Fruit fly (Drosophila melanogaster) whole organism, wandering third instar larva: Measurements from ENCODE around the gene CG9395.

Experiments
- CG9705 ChIP-seq: fragments of 200-800 bp; sonication (Bioruptor generic); optimal IDR thresholded peaks from 2 replicates; lab custom pipeline; 2018; ENCODE audit warnings: missing biosample characterization, mild to moderate bottlenecking, missing genetic modification characterization
- CrebA ChIP-seq: fragments of 200-800 bp; sonication (Bioruptor generic); optimal IDR thresholded peaks from 2 replicates; lab custom pipeline; 2016; ENCODE audit warnings: missing biosample characterization, mild to moderate bottlenecking, missing genetic modification characterization, borderline replicate concordance
- Dfd ChIP-seq: fragments of >200 bp; optimal IDR thresholded peaks from 2 replicates; lab custom pipeline; 2017; ENCODE audit warnings: missing biosample characterization, missing genetic modification characterization
- Dif ChIP-seq: fragments of 200-275, 200-300 bp; sonication (Bioruptor generic); optimal IDR thresholded peaks from 2 replicates; lab custom pipeline; 2018; ENCODE audit warnings: missing biosample characterization, missing genetic modification characterization; ENCODE audit not compliant: partially characterized antibody
- HLH106 ChIP-seq: fragments of 200-800 bp; optimal IDR thresholded peaks from 3 replicates; lab custom pipeline; 2019; ENCODE audit warnings: missing biosample characterization, mild to moderate bottlenecking, missing genetic modification characterization, moderate library complexity
- Hr78 ChIP-seq: fragments of >200 bp; optimal IDR thresholded peaks from 2 replicates; lab custom pipeline; 2017; ENCODE audit warnings: missing biosample characterization, missing genetic modification characterization
- Hr83 ChIP-seq: fragments of 200-300 bp; sonication (Bioruptor generic); optimal IDR thresholded peaks from 2 replicates; lab custom pipeline; 2016; ENCODE audit warnings: missing biosample characterization, mild to moderate bottlenecking, missing genetic modification characterization, moderate library complexity; ENCODE audit not compliant: poor library complexity, severe bottlenecking
- Jra ChIP-seq: sonication (Bioruptor generic); optimal IDR thresholded peaks from 2 replicates; lab custom pipeline; 2016; ENCODE audit warnings: missing biosample characterization, missing genetic modification characterization
- Myc ChIP-seq: fragments of >200 bp; optimal IDR thresholded peaks from 2 replicates; lab custom pipeline; 2017
- N ChIP-seq: fragments of >200 bp; optimal IDR thresholded peaks from 2 replicates; lab custom pipeline; 2018; ENCODE audit warnings: missing biosample characterization, missing external identifiers, missing genetic modification characterization
- OdsH ChIP-seq: fragments of 200-800 bp; sonication (Bioruptor generic); optimal IDR thresholded peaks from 2 replicates; lab custom pipeline; 2016; ENCODE audit warnings: missing biosample characterization, mild to moderate bottlenecking, missing genetic modification characterization
- Vsx2 ChIP-seq: fragments of 200-300, 225-300 bp; sonication (Bioruptor generic); optimal IDR thresholded peaks from 2 replicates; lab custom pipeline; 2018; ENCODE audit warnings: missing biosample characterization, missing genetic modification characterization; ENCODE audit not compliant: partially characterized antibody
- br ChIP-seq: fragments of 200-800 bp; sonication (Bioruptor generic); optimal IDR thresholded peaks from 2 replicates; lab custom pipeline; 2016; ENCODE audit warnings: missing biosample characterization, missing genetic modification characterization
- brk ChIP-seq: fragments of 200-800 bp; sonication (Bioruptor generic); optimal IDR thresholded peaks from 2 replicates; lab custom pipeline; 2016; ENCODE audit warnings: missing biosample characterization, mild to moderate bottlenecking, missing genetic modification characterization
- dl ChIP-seq, 2 experiments: fragments of 175-275, 200-275 bp in 1 of 2; fragments of 200-275 bp in 1 of 2; sonication (Bioruptor generic); optimal IDR thresholded peaks; lab custom pipeline; 2018; ENCODE audit warnings: mild to moderate bottlenecking in 2 of 2, missing biosample characterization in 2 of 2, missing genetic modification characterization in 2 of 2, moderate library complexity in 2 of 2; ENCODE audit not compliant: partially characterized antibody in 2 of 2, insufficient read depth in 1 of 2
- dmrt93B ChIP-seq: fragments of 200-800 bp; sonication (Bioruptor generic); optimal IDR thresholded peaks from 2 replicates; lab custom pipeline; 2018; ENCODE audit warnings: missing biosample characterization, mild to moderate bottlenecking, missing genetic modification characterization
- ey ChIP-seq: fragments of 200-800 bp; sonication (Bioruptor generic); optimal IDR thresholded peaks from 2 replicates; lab custom pipeline; 2016; ENCODE audit warnings: missing biosample characterization, missing genetic modification characterization
- foxo ChIP-seq, 2 experiments: fragments of 200-800 bp; sonication (Bioruptor generic); optimal IDR thresholded peaks; 2 replicates in 1 of 2; 3 replicates in 1 of 2; lab custom pipeline; 2016 to 2017; ENCODE audit warnings: missing biosample characterization in 2 of 2, missing genetic modification characterization in 2 of 2
- fru ChIP-seq: fragments of 200-800 bp; sonication (Bioruptor generic); optimal IDR thresholded peaks from 3 replicates; lab custom pipeline; 2016; ENCODE audit warnings: missing biosample characterization, mild to moderate bottlenecking, missing genetic modification characterization
- h ChIP-seq: fragments of 200-800 bp; sonication (Bioruptor generic); optimal IDR thresholded peaks from 3 replicates; lab custom pipeline; 2016; ENCODE audit warnings: missing biosample characterization, mild to moderate bottlenecking, missing genetic modification characterization
- lola ChIP-seq: fragments of >200 bp; optimal IDR thresholded peaks from 2 replicates; lab custom pipeline; 2017; ENCODE audit warnings: missing biosample characterization, missing genetic modification characterization
- psq ChIP-seq: fragments of 200-800 bp; sonication (Bioruptor generic); optimal IDR thresholded peaks from 3 replicates; lab custom pipeline; 2017; ENCODE audit warnings: missing biosample characterization, mild to moderate bottlenecking, missing genetic modification characterization, moderate library complexity
- rgr ChIP-seq: fragments of 200-800 bp; sonication (Bioruptor generic); optimal IDR thresholded peaks from 3 replicates; lab custom pipeline; 2016; ENCODE audit warnings: missing biosample characterization, mild to moderate bottlenecking, missing genetic modification characterization
- sv ChIP-seq: fragments of 200-800 bp; sonication (Bioruptor generic); optimal IDR thresholded peaks from 3 replicates; lab custom pipeline; 2016; ENCODE audit warnings: missing biosample characterization, missing genetic modification characterization
- tai ChIP-seq: sonication (Bioruptor generic); optimal IDR thresholded peaks from 2 replicates; lab custom pipeline; 2016; ENCODE audit warnings: missing biosample characterization, missing genetic modification characterization
- usp ChIP-seq: fragments of >200 bp; optimal IDR thresholded peaks from 2 replicates; lab custom pipeline; 2017; ENCODE audit warnings: missing biosample characterization, missing genetic modification characterization
- woc ChIP-seq: sonication (Bioruptor generic); optimal IDR thresholded peaks from 2 replicates; lab custom pipeline; 2016; ENCODE audit warnings: missing biosample characterization, mild to moderate bottlenecking, missing genetic modification characterization

Gene CG9395

DNA sequence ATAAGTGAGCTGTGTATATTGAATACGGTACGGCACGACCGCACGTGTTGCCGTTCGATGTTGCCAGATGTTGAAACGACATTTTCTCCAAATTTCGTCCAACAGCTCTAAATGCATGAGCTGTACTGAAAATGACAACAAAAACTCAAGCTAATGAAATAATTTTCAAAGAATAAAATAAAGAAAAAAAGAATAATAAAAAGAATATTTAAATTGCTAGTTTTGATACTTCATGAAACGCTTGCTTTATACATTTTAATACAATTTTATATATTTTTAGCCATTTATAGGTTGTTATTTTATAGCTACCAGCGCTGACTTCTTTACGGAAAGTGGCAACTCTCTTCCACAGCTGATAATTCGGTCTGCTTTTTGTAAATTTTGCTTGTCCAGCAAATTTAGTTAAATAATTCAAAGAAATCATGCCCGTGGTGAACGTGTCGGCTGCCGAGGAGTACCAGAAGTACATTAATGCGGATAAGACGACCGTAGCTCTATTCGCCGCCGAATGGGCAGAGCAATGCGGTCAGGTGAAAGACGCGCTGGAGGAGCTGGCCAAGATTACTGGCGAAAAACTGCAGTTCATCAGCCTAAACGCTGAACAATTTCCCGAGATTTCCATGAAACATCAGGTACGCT is 11.4 kb upstream of the CG9395 start, which contains the start of the genes Nnp-1 and Grx3:
Nnp-1 (minus strand) TSS at position 81 of the 639 bp plus-strand sequence.
Grx3 (plus strand) TSS at position 339 of the 639 bp plus-strand sequence.
- TF ChIP-seq dmrt93B (peak; percentile 53), CrebA (no peak), Hr83 (GFP tag; lab: Kevin White, UChicago) (no peak), h (GFP tag; lab: Kevin White, UChicago) (peak; percentile 1), psq (GFP tag; lab: Kevin White, UChicago) (peak; percentile 48), sv (GFP tag; lab: Kevin White, UChicago) (peak; percentile 24), woc (GFP tag; lab: Kevin White, UChicago) (peak; percentile 46), foxo (GFP tag; optimal IDR thresholded peaks at IDR 0.05; lab: Kevin White, UChicago) (peak in 1 of 2 experiments; percentile 62), fru (GFP tag; lab: Kevin White, UChicago) (no peak), brk (GFP tag; lab: Kevin White, UChicago) (peak; percentile 35), Myc (lab: Kevin White, UChicago) (peak; percentile 90), OdsH (GFP tag; lab: Kevin White, UChicago) (peak; percentile 20), HLH106 (tag; lab: Kevin White, UChicago) (peak; percentile 82), ey (GFP tag; lab: Kevin White, UChicago) (peak; percentile 22), CG9705 (GFP tag; lab: Kevin White, UChicago) (peak; percentile 54), Jra (no peak)

DNA sequence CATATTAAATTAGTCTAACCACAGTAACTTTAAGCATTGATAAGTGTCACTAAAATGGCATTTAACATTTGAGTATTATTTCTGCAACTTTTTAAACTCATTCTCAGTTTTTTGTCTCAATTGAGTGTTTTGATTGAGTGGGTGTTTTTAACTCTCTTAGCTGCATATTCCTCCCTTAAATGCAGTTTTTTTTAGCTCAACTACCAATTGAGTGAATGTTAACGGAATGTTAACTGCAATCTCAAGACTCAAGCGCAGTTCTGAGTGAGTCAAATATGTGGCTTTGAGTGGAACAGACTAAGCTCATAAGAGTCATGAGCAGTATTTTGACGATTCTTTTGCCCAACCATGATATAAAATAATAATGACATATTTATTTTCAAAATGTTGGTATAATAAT is 8.1 kb upstream of the CG9395 start:
- TF ChIP-seq dmrt93B (no peak), fru (GFP tag; lab: Kevin White, UChicago) (no peak), OdsH (GFP tag; lab: Kevin White, UChicago) (no peak), lola (no peak), Dif (no peak), woc (GFP tag; lab: Kevin White, UChicago) (no peak), usp (GFP tag; lab: Kevin White, UChicago) (no peak)

DNA sequence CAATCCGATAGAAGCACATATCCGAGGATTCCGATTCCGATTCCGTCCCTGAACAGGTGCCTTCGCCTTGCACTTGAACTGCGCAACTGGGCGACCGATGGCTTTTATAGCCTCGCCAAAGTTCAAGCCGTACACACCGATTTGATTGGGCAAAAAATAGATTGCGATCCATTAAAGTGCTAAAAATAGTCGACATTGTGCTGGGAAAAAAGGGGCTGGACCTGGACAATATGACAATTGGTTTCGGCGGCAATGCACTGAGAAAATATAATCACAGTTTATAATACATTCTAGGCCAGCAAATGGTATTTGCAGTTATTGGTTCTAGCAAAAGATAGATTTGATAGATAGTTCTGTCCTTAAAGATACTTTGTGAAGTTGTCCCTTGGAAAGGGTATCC is 6.6 kb upstream of the CG9395 start, which contains the start of gene CG9377:
CG9377 (minus strand) TSS at position 101 of the 400 bp plus-strand sequence.
- TF ChIP-seq CG9705 (GFP tag; lab: Kevin White, UChicago) (no peak), tai (GFP tag; lab: Kevin White, UChicago) (no peak), dmrt93B (no peak), rgr (no peak), dl (GFP tag; optimal IDR thresholded peaks at IDR 0.05; lab: Kevin White, UChicago; ENCODE audit: insufficient read depth in 1 of 2, partially characterized antibody in 2 of 2) (no peak), psq (GFP tag; lab: Kevin White, UChicago) (no peak), CrebA (no peak), lola (no peak), N (GFP tag; lab: Kevin White, UChicago) (no peak), Vsx2 (GFP tag; lab: Kevin White, UChicago) (no peak), OdsH (GFP tag; lab: Kevin White, UChicago) (no peak), Dfd (no peak), sv (GFP tag; lab: Kevin White, UChicago) (no peak), usp (GFP tag; lab: Kevin White, UChicago) (no peak)

DNA sequence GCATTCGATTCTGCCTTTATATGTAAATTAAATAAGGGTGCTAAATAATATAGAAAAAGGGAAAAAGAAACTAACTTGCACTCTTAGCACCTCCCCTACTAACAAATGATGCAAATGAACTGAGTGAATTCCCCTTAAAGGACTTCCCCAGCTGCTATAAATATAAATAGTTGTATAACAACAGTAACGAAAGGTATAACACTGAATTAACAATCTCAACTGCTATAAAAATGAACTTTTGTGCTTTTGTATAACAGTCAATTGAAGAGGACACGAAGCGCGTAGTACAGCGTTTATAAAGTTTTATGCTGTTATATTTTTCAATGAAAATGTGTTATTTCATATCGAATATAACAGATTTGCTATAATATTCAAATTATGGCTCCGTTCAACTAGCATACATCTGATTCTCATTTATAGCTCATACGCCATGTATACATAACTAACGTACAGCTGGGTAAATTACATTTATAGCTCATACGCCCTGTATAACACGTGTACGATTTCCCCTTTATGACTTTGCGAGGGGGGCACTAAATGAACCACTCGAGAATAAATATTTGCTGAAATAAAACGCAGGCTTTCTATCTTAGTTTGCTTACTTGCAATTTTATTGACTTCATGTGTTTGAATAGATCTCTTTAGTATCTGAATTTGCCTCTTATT is 5.5 kb downstream of the CG9395 start:
- TF ChIP-seq Hr83 (GFP tag; lab: Kevin White, UChicago), result no peak
- peak; percentile 37 for TF ChIP-seq Myc (lab: Kevin White, UChicago)

DNA sequence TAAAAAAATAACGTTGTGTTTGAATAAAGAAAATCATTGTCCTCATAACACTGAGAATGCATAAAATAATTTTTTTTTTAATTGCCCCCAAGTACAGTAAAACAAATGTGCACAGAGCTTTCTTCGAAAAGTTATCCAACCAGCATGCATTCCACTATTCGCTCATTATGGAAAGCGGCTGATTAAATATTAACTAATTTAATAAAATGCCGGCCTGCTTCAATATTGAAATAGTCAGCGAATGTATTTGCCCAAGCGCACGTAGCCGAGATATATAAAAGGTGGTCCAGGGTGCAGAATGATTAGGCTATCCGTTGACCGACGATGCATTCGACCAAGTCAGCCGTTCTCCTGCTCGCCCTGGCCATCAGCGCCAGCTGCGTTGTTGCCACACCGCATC is 7.4 kb downstream of the CG9395 start, which contains the start of gene CG16826:
CG16826 (plus strand) TSS at position 301 of the 400 bp plus-strand sequence.
- TF ChIP-seq psq (GFP tag; lab: Kevin White, UChicago) (no peak), Hr78 (GFP tag; lab: Kevin White, UChicago) (no peak), br (GFP tag; lab: Kevin White, UChicago) (no peak), tai (GFP tag; lab: Kevin White, UChicago) (no peak)
